Fruit fly (Drosophila melanogaster) whole organism, embryonic: ENCODE results near the gene CG44158.
A peak's percentile ranks its signal among the peaks of the same experiment; 100 is the strongest.

Experiments used
- Adf1 ChIP-seq: fragments of 200-800 bp; sonication (Bioruptor generic); IDR thresholded peaks from 2 replicates; pipeline ENCODE4 v1.3.6; 2022; ENCODE audit warnings: missing biosample characterization, missing genetic modification characterization
- Awh ChIP-seq: fragments of 200-800 bp; sonication (Bioruptor generic); IDR thresholded peaks from 2 replicates; pipeline ENCODE4, ENCODE4 v1.3.6; 2022; ENCODE audit warnings: missing biosample characterization, missing genetic modification characterization
- CG10462 ChIP-seq: fragments of 200-800 bp; sonication (Bioruptor generic); optimal IDR thresholded peaks from 2 replicates; lab custom pipeline; 2016; ENCODE audit warnings: missing biosample characterization, missing genetic modification characterization
- CG11456 ChIP-seq: fragments of 200-800 bp; sonication (Bioruptor generic); IDR thresholded peaks from 3 replicates; pipeline ENCODE4 v1.3.6; 2022; ENCODE audit warnings: missing biosample characterization, missing genetic modification characterization
- CG12155 ChIP-seq: fragments of 200-800 bp; sonication (Bioruptor generic); optimal IDR thresholded peaks from 3 replicates; lab custom pipeline; 2016; ENCODE audit warnings: missing biosample characterization, missing genetic modification characterization
- CG14965 ChIP-seq: fragments of 200-800 bp; sonication (Bioruptor generic); optimal IDR thresholded peaks from 2 replicates; lab custom pipeline; 2016; ENCODE audit warnings: missing biosample characterization, missing genetic modification characterization, borderline replicate concordance
- CG15514 ChIP-seq: fragments of 200-800 bp; sonication (Bioruptor generic); optimal IDR thresholded peaks from 3 replicates; lab custom pipeline; 2017; ENCODE audit warnings: missing biosample characterization, missing genetic modification characterization, mild to moderate bottlenecking, moderate library complexity, missing genetic modification reagents
- CG17186 ChIP-seq: fragments of 200-800 bp; sonication (Bioruptor generic); optimal IDR thresholded peaks from 3 replicates; lab custom pipeline; 2017; ENCODE audit warnings: missing biosample characterization, missing genetic modification reagents, missing genetic modification characterization
- CG17361 ChIP-seq: fragments of 200-800 bp; sonication (Bioruptor generic); IDR thresholded peaks from 3 replicates; pipeline ENCODE4 v1.3.6; 2022; ENCODE audit warnings: missing biosample characterization, missing genetic modification characterization
- CG18262 ChIP-seq: fragments of 200-800 bp; optimal IDR thresholded peaks from 3 replicates; lab custom pipeline; 2019; ENCODE audit warnings: missing biosample characterization, mild to moderate bottlenecking, missing genetic modification characterization, moderate library complexity
- CG2120 ChIP-seq: fragments of 200-800 bp; sonication (Bioruptor generic); optimal IDR thresholded peaks from 3 replicates; lab custom pipeline; 2016; ENCODE audit warnings: missing biosample characterization, missing genetic modification characterization
- CG31365 ChIP-seq: fragments of 200-800 bp; sonication (Bioruptor generic); optimal IDR thresholded peaks from 2 replicates; lab custom pipeline; 2018; ENCODE audit warnings: missing biosample characterization, mild to moderate bottlenecking, missing genetic modification characterization
- CG4404 ChIP-seq: fragments of 200-800 bp; sonication (Bioruptor generic); IDR thresholded peaks from 2 replicates; pipeline ENCODE4 v1.3.6; 2022; ENCODE audit warnings: missing biosample characterization, missing genetic modification characterization
- CG6791 ChIP-seq: fragments of 200-800 bp; sonication (Bioruptor generic); IDR thresholded peaks from 3 replicates; pipeline ENCODE4 v1.3.6; 2022; ENCODE audit warnings: missing biosample characterization, missing genetic modification characterization; ENCODE audit not compliant: partially characterized antibody
- CG6854 ChIP-seq: fragments of 200-800 bp; sonication (Bioruptor generic); optimal IDR thresholded peaks from 3 replicates; lab custom pipeline; 2017; ENCODE audit warnings: missing biosample characterization, mild to moderate bottlenecking, missing genetic modification characterization
- CG7357 ChIP-seq: fragments of 200-800 bp; sonication (Bioruptor generic); IDR thresholded peaks from 3 replicates; pipeline ENCODE4 v1.3.6; 2022; ENCODE audit warnings: missing biosample characterization, missing genetic modification characterization
- CG8388 ChIP-seq: fragments of 200-800 bp; sonication (Bioruptor generic); optimal IDR thresholded peaks from 2 replicates; lab custom pipeline; 2019; ENCODE audit warnings: missing biosample characterization, mild to moderate bottlenecking, missing genetic modification characterization, moderate library complexity
- CG8765 ChIP-seq: fragments of 200-800 bp; sonication (Bioruptor generic); IDR thresholded peaks from 2 replicates; pipeline ENCODE4 v1.3.6; 2022; ENCODE audit warnings: missing biosample characterization, missing genetic modification characterization
- Dip2 ChIP-seq: fragments of 200-800 bp; sonication (Bioruptor generic); IDR thresholded peaks from 2 replicates; pipeline ENCODE4 v1.3.6; 2022; ENCODE audit warnings: missing biosample characterization, missing genetic modification characterization
- Fer3 ChIP-seq: fragments of 200-800 bp; sonication (Bioruptor generic); optimal IDR thresholded peaks from 2 replicates; lab custom pipeline; 2018; ENCODE audit warnings: missing biosample characterization, mild to moderate bottlenecking, missing genetic modification characterization, moderate library complexity
- Gug ChIP-seq: fragments of 200-800 bp; sonication (Bioruptor generic); IDR thresholded peaks from 4 replicates; pipeline ENCODE4 v1.3.6; 2022; ENCODE audit warnings: missing biosample characterization, missing genetic modification characterization
- H2.0 ChIP-seq: fragments of 200-800 bp; sonication (Bioruptor generic); IDR thresholded peaks from 2 replicates; pipeline ENCODE4 v1.3.6; 2022; ENCODE audit warnings: missing biosample characterization, missing genetic modification characterization
- HLH3B ChIP-seq: fragments of 200-800 bp; sonication (Bioruptor generic); IDR thresholded peaks from 2 replicates; pipeline ENCODE4 v1.3.6; 2022; ENCODE audit warnings: missing biosample characterization, missing genetic modification characterization
- Hand ChIP-seq: fragments of 200-800 bp; sonication (Bioruptor generic); optimal IDR thresholded peaks from 2 replicates; lab custom pipeline; 2017; ENCODE audit warnings: mild to moderate bottlenecking, missing biosample characterization, missing genetic modification reagents, missing genetic modification characterization
- Hr39 ChIP-seq: fragments of >200 bp; optimal IDR thresholded peaks from 2 replicates; lab custom pipeline; 2017
- Mad ChIP-seq: fragments of 200-800 bp; sonication (Bioruptor generic); optimal IDR thresholded peaks from 2 replicates; lab custom pipeline; 2016; ENCODE audit warnings: missing biosample characterization, missing genetic modification characterization
- Mes4 ChIP-seq: fragments of 200-800 bp; sonication (Bioruptor generic); optimal IDR thresholded peaks from 2 replicates; lab custom pipeline; 2016; ENCODE audit warnings: missing biosample characterization, missing genetic modification characterization
- Nf-YC ChIP-seq: fragments of 200-800 bp; optimal IDR thresholded peaks from 3 replicates; lab custom pipeline; 2019; ENCODE audit warnings: missing biosample characterization, mild to moderate bottlenecking, missing genetic modification characterization, moderate library complexity
- Spps ChIP-seq: fragments of 200-800 bp; sonication (Bioruptor generic); optimal IDR thresholded peaks from 2 replicates; lab custom pipeline; 2018; ENCODE audit warnings: missing biosample characterization, mild to moderate bottlenecking, missing genetic modification characterization
- Trl ChIP-seq, 3 experiments: fragments of >200 bp in 2 of 3; fragments of 200-800 bp in 1 of 3; sonication (Bioruptor generic) in 1 of 3; optimal IDR thresholded peaks; 2 replicates in 1 of 3; 3 replicates in 2 of 3; lab custom pipeline; 2016 to 2017; ENCODE audit warnings: missing biosample characterization in 1 of 3, missing genetic modification characterization in 1 of 3
- Xbp1 ChIP-seq: fragments of 200-800 bp; sonication (Bioruptor generic); optimal IDR thresholded peaks from 3 replicates; lab custom pipeline; 2016; ENCODE audit warnings: missing biosample characterization, mild to moderate bottlenecking, missing genetic modification characterization
- ase ChIP-seq: fragments of 200-800 bp; sonication (Bioruptor generic); IDR thresholded peaks from 3 replicates; pipeline ENCODE4 v1.3.6; 2022; ENCODE audit warnings: missing biosample characterization, missing genetic modification characterization
- ash1 ChIP-seq: fragments of 200-800 bp; sonication (Bioruptor generic); optimal IDR thresholded peaks from 2 replicates; lab custom pipeline; 2018; ENCODE audit warnings: missing biosample characterization, mild to moderate bottlenecking, missing genetic modification characterization
- az2 ChIP-seq: fragments of 200-800 bp; sonication (Bioruptor generic); optimal IDR thresholded peaks from 3 replicates; lab custom pipeline; 2016; ENCODE audit warnings: missing biosample characterization, missing genetic modification characterization
- btn ChIP-seq: fragments of 200-800 bp; sonication (Bioruptor generic); optimal IDR thresholded peaks from 2 replicates; lab custom pipeline; 2016; ENCODE audit warnings: missing biosample characterization, missing genetic modification characterization
- dan ChIP-seq: fragments of 200-800 bp; sonication (Bioruptor generic); IDR thresholded peaks from 2 replicates; pipeline ENCODE4 v1.3.6; 2022; ENCODE audit warnings: missing biosample characterization, missing genetic modification characterization
- danr ChIP-seq: fragments of 200-800 bp; sonication (Bioruptor generic); IDR thresholded peaks from 2 replicates; pipeline ENCODE4 v1.3.6; 2022; ENCODE audit warnings: missing biosample characterization, missing genetic modification characterization
- dm ChIP-seq: fragments of 200-800 bp; sonication (Bioruptor generic); optimal IDR thresholded peaks from 3 replicates; lab custom pipeline; 2016; ENCODE audit warnings: missing biosample characterization, missing genetic modification characterization
- gro ChIP-seq: fragments of 200-800 bp; sonication (Bioruptor generic); optimal IDR thresholded peaks from 2 replicates; lab custom pipeline; 2016; ENCODE audit warnings: missing biosample characterization, missing genetic modification characterization
- gsb ChIP-seq: fragments of 200-800 bp; sonication (Bioruptor generic); IDR thresholded peaks from 2 replicates; pipeline ENCODE4 v1.3.6; 2022; ENCODE audit warnings: missing biosample characterization, missing genetic modification characterization
- lov ChIP-seq, 2 experiments: fragments of 200-800 bp in 1 of 2; fragments of >200 bp in 1 of 2; sonication (Bioruptor generic) in 1 of 2; IDR thresholded peaks in 1 of 2; optimal IDR thresholded peaks in 1 of 2; 2 replicates in 1 of 2; 3 replicates in 1 of 2; pipeline versions ENCODE4 v1.3.6 to Lab custom; 2017 to 2022; ENCODE audit warnings: missing biosample characterization in 1 of 2, missing genetic modification characterization in 1 of 2
- otp ChIP-seq: fragments of 200-800 bp; sonication (Bioruptor generic); IDR thresholded peaks from 3 replicates; pipeline ENCODE4, ENCODE4 v1.3.6; 2022; ENCODE audit warnings: missing biosample characterization, missing genetic modification characterization
- p53 ChIP-seq: fragments of 200-800 bp; sonication (Bioruptor generic); optimal IDR thresholded peaks from 2 replicates; lab custom pipeline; 2016; ENCODE audit warnings: missing biosample characterization, missing genetic modification characterization
- pita ChIP-seq: fragments of 200-800 bp; sonication (Bioruptor generic); optimal IDR thresholded peaks from 2 replicates; lab custom pipeline; 2017; ENCODE audit warnings: missing biosample characterization, mild to moderate bottlenecking, missing genetic modification characterization
- repo ChIP-seq: fragments of 200-800 bp; sonication (Bioruptor generic); optimal IDR thresholded peaks from 2 replicates; lab custom pipeline; 2016; ENCODE audit warnings: missing biosample characterization, missing genetic modification characterization
- sisA ChIP-seq: fragments of 200-800 bp; sonication (Bioruptor generic); IDR thresholded peaks from 2 replicates; pipeline ENCODE4 v1.3.6; 2022; ENCODE audit warnings: missing biosample characterization, missing genetic modification characterization
- slbo ChIP-seq: fragments of 200-800 bp; sonication (Bioruptor generic); IDR thresholded peaks from 2 replicates; pipeline ENCODE4 v1.3.6; 2022; ENCODE audit warnings: missing biosample characterization, missing genetic modification characterization
- tin ChIP-seq: fragments of 200-800 bp; sonication (Bioruptor generic); optimal IDR thresholded peaks from 3 replicates; lab custom pipeline; 2016; ENCODE audit warnings: missing biosample characterization, missing genetic modification characterization
- toy ChIP-seq: fragments of 200-800 bp; sonication (Bioruptor generic); IDR thresholded peaks from 2 replicates; pipeline ENCODE4 v1.3.6; 2022; ENCODE audit warnings: missing biosample characterization, missing genetic modification characterization
- tx ChIP-seq: fragments of 200-800 bp; sonication (Bioruptor generic); optimal IDR thresholded peaks from 2 replicates; lab custom pipeline; 2016; ENCODE audit warnings: missing biosample characterization, missing genetic modification characterization
- unc-4 ChIP-seq: fragments of 200-800 bp; sonication (Bioruptor generic); IDR thresholded peaks from 2 replicates; pipeline ENCODE4 v1.3.6; 2022; ENCODE audit warnings: missing biosample characterization, missing genetic modification characterization; ENCODE audit not compliant: partially characterized antibody
- zen2 ChIP-seq: fragments of 200-800 bp; sonication (Bioruptor generic); IDR thresholded peaks from 3 replicates; pipeline ENCODE4 v1.3.6; 2022; ENCODE audit warnings: missing biosample characterization, missing genetic modification characterization; ENCODE audit not compliant: partially characterized antibody

Gene CG44158

DNA sequence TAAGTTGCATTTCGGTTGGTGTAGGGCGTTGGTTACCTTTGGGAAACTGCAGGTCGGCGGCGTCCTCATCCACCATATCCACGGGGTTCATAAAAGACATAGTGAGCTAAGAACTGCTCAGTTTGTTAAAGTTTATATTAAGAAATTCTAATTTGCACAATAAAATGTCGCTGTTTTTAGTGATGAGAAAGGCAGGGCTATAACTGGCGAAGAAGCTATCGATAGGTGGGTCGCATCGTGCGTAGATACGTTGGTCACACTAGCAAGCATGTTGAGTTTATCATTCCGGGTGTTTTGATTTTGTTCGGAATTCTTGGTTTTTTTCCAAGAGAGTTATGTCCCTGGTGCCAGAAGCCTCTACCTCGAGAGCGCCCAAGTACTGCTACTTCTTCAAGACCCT, 46.7 kb downstream of the CG44158 start, which contains the start of the genes Ada2a, Polr2D, Tgs1 and moi (continued):
- TF ChIP-seq CG2120 (GFP tag; lab: Kevin White, UChicago) (peak; percentile 9), Awh (GFP tag; lab: Robert Waterston, UW) (no peak), pita (no peak), CG7357 (no peak), Adf1 (GFP tag; lab: Robert Waterston, UW) (no peak), Fer3 (tag; lab: Kevin White, UChicago) (no peak), unc-4 (GFP tag; lab: Robert Waterston, UW) (peak; percentile 75; the same call in 1 of the 2 replicates), CG11456 (no peak), ash1 (no peak), zen2 (GFP tag; lab: Robert Waterston, UW) (peak; percentile 51; the same call in 1 of the 3 replicates), dan (GFP tag; lab: Robert Waterston, UW) (no peak), Gug (GFP tag; lab: Robert Waterston, UW) (no peak), danr (GFP tag; lab: Robert Waterston, UW) (no peak), btn (GFP tag; lab: Kevin White, UChicago) (no peak), CG14965 (GFP tag; lab: Kevin White, UChicago) (no peak), CG17186 (peak; percentile 9), H2.0 (GFP tag; lab: Robert Waterston, UW) (no peak), ase (no peak), Hand (GFP tag; lab: Kevin White, UChicago) (no peak), Trl (optimal IDR thresholded peaks at IDR 0.05; lab: Kevin White, UChicago) (no peak), Trl (GFP tag; optimal IDR thresholded peaks at IDR 0.05; lab: Kevin White, UChicago) (no peak), CG12155 (GFP tag; lab: Kevin White, UChicago) (no peak), CG6791 (GFP tag; lab: Robert Waterston, UW) (peak; percentile 83), az2 (GFP tag; lab: Kevin White, UChicago) (no peak), Mad (GFP tag; lab: Kevin White, UChicago) (no peak), Spps (tag; lab: Kevin White, UChicago) (no peak), CG17361 (GFP tag; lab: Robert Waterston, UW) (no peak), p53 (GFP tag; lab: Kevin White, UChicago) (no peak), Xbp1 (no peak), CG10462 (GFP tag; lab: Kevin White, UChicago) (no peak), CG4404 (GFP tag; lab: Robert Waterston, UW) (no peak), Nf-YC (tag; lab: Kevin White, UChicago) (peak; percentile 5), CG18262 (tag; lab: Kevin White, UChicago) (no peak), CG8765 (GFP tag; lab: Robert Waterston, UW) (no peak), Dip2 (no peak), CG31365 (tag; lab: Kevin White, UChicago) (no peak), otp (no peak), toy (no peak), slbo (no peak), tx (GFP tag; lab: Kevin White, UChicago) (no peak), CG8388 (no peak), lov (optimal IDR thresholded peaks at IDR 0.05; lab: Kevin White, UChicago) (no peak), lov (GFP tag; IDR thresholded peaks at IDR 0.05; lab: Robert Waterston, UW) (no peak), CG15514 (peak; percentile 48), CG6854 (GFP tag; lab: Kevin White, UChicago) (no peak), Mes4 (GFP tag; lab: Kevin White, UChicago) (no peak), repo (GFP tag; lab: Kevin White, UChicago) (no peak), sisA (GFP tag; lab: Robert Waterston, UW) (no peak), HLH3B (GFP tag; lab: Robert Waterston, UW) (no peak), gsb (GFP tag; lab: Robert Waterston, UW) (no peak), dm (peak; percentile 55), gro (GFP tag; lab: Kevin White, UChicago) (peak; percentile 15), Hr39 (no peak), tin (GFP tag; lab: Kevin White, UChicago) (no peak)
